Fruit fly (Drosophila melanogaster) whole organism, embryonic: ENCODE results near the gene Sk2.

Experiments
- Abd-B ChIP-seq: fragments of 200-800 bp; sonication (Bioruptor generic); optimal IDR thresholded peaks from 2 replicates; lab custom pipeline; 2018; ENCODE audit warnings: missing biosample characterization, mild to moderate bottlenecking, missing genetic modification characterization, moderate library complexity
- Adf1 ChIP-seq: fragments of 200-800 bp; sonication (Bioruptor generic); IDR thresholded peaks from 2 replicates; pipeline ENCODE4 v1.3.6; 2022; ENCODE audit warnings: missing biosample characterization, missing genetic modification characterization
- CG10366 ChIP-seq: fragments of 200-800 bp; sonication (Bioruptor generic); IDR thresholded peaks from 2 replicates; pipeline ENCODE4 v1.3.6; 2022; ENCODE audit warnings: missing biosample characterization, missing genetic modification characterization
- CG10654 ChIP-seq: fragments of 200-800 bp; sonication (Bioruptor generic); optimal IDR thresholded peaks from 2 replicates; lab custom pipeline; 2016; ENCODE audit warnings: missing biosample characterization, missing genetic modification characterization
- CG11696 ChIP-seq: fragments of 200-800 bp; sonication (Bioruptor generic); IDR thresholded peaks from 2 replicates; pipeline ENCODE4 v1.3.6; 2022; ENCODE audit warnings: missing biosample characterization, missing genetic modification characterization
- CG12155 ChIP-seq: fragments of 200-800 bp; sonication (Bioruptor generic); optimal IDR thresholded peaks from 3 replicates; lab custom pipeline; 2016; ENCODE audit warnings: missing biosample characterization, missing genetic modification characterization
- CG16779 ChIP-seq: fragments of 200-800 bp; sonication (Bioruptor generic); IDR thresholded peaks from 2 replicates; pipeline ENCODE4 v1.3.6; 2022; ENCODE audit warnings: missing biosample characterization, missing genetic modification characterization
- CG2129 ChIP-seq: fragments of 200-800 bp; sonication (Bioruptor generic); IDR thresholded peaks from 2 replicates; pipeline ENCODE4 v1.3.6; 2022; ENCODE audit warnings: missing biosample characterization, missing genetic modification characterization; ENCODE audit not compliant: partially characterized antibody
- CG2678 ChIP-seq: fragments of 200-800 bp; sonication (Bioruptor generic); optimal IDR thresholded peaks from 3 replicates; lab custom pipeline; 2019; ENCODE audit warnings: missing biosample characterization, mild to moderate bottlenecking, missing genetic modification characterization, moderate library complexity
- CG2889 ChIP-seq: fragments of 200-800 bp; sonication (Bioruptor generic); IDR thresholded peaks from 3 replicates; pipeline ENCODE4 v1.3.6; 2022; ENCODE audit warnings: missing biosample characterization, missing genetic modification characterization
- CG31388 ChIP-seq: fragments of 200-800 bp; sonication (Bioruptor generic); optimal IDR thresholded peaks from 2 replicates; lab custom pipeline; 2016; ENCODE audit warnings: missing biosample characterization, missing genetic modification characterization
- CG3847 ChIP-seq: fragments of 200-800 bp; sonication (Bioruptor generic); IDR thresholded peaks from 2 replicates; pipeline ENCODE4 v1.3.6; 2022; ENCODE audit warnings: missing biosample characterization, missing genetic modification characterization
- CG7987 ChIP-seq: fragments of 200-800 bp; sonication (Bioruptor generic); optimal IDR thresholded peaks from 2 replicates; lab custom pipeline; 2018; ENCODE audit warnings: missing biosample characterization, mild to moderate bottlenecking, missing genetic modification characterization, moderate library complexity
- CG8290 ChIP-seq, 3 experiments: fragments of 200-800 bp; sonication (Bioruptor generic); optimal IDR thresholded peaks; 2 replicates each; lab custom pipeline; 2016 to 2019; ENCODE audit warnings: missing biosample characterization in 3 of 3, missing genetic modification characterization in 3 of 3, mild to moderate bottlenecking in 2 of 3, moderate library complexity in 1 of 3
- Deaf1 ChIP-seq: fragments of 200-800 bp; optimal IDR thresholded peaks from 3 replicates; lab custom pipeline; 2019; ENCODE audit warnings: missing biosample characterization, mild to moderate bottlenecking, missing genetic modification characterization, moderate library complexity
- Elba2 ChIP-seq: fragments of 200-800 bp; sonication (Bioruptor generic); optimal IDR thresholded peaks from 3 replicates; lab custom pipeline; 2016; ENCODE audit warnings: missing biosample characterization, missing genetic modification characterization
- GATAe ChIP-seq: fragments of 200-800 bp; sonication (Bioruptor generic); conservative IDR thresholded peaks from 2 replicates; pipeline ENCODE4 v1.3.6; 2022; ENCODE audit warnings: missing biosample characterization, missing genetic modification characterization
- HmgD ChIP-seq: fragments of 200-800 bp; sonication (Bioruptor generic); optimal IDR thresholded peaks from 3 replicates; lab custom pipeline; 2016; ENCODE audit warnings: missing biosample characterization, missing genetic modification characterization
- Kr ChIP-seq: fragments of 200-800 bp; sonication (Bioruptor generic); optimal IDR thresholded peaks from 2 replicates; lab custom pipeline; 2017; ENCODE audit warnings: missing biosample characterization, mild to moderate bottlenecking, missing genetic modification characterization
- MESR4 ChIP-seq: fragments of 200-800 bp; sonication (Bioruptor generic); optimal IDR thresholded peaks from 2 replicates; lab custom pipeline; 2018; ENCODE audit warnings: missing biosample characterization, mild to moderate bottlenecking, missing genetic modification characterization, moderate library complexity
- Meics ChIP-seq: fragments of 200-800 bp; sonication (Bioruptor generic); optimal IDR thresholded peaks from 2 replicates; lab custom pipeline; 2017; ENCODE audit warnings: missing biosample characterization, mild to moderate bottlenecking, missing genetic modification characterization
- Mes4 ChIP-seq: fragments of 200-800 bp; sonication (Bioruptor generic); optimal IDR thresholded peaks from 2 replicates; lab custom pipeline; 2016; ENCODE audit warnings: missing biosample characterization, missing genetic modification characterization
- Oli ChIP-seq: fragments of 200-800 bp; sonication (Bioruptor generic); optimal IDR thresholded peaks from 2 replicates; lab custom pipeline; 2018; ENCODE audit warnings: missing biosample characterization, mild to moderate bottlenecking, missing genetic modification characterization, moderate library complexity
- Ravus ChIP-seq: fragments of 200-800 bp; sonication (Bioruptor generic); IDR thresholded peaks from 2 replicates; pipeline ENCODE4 v1.3.6; 2022; ENCODE audit warnings: missing biosample characterization, missing genetic modification characterization
- Taf1 ChIP-seq: fragments of 200-800 bp; sonication (Bioruptor generic); IDR thresholded peaks from 2 replicates; pipeline ENCODE4 v1.3.6; 2022; ENCODE audit warnings: missing biosample characterization, missing genetic modification characterization
- chinmo ChIP-seq: fragments of 200-800 bp; sonication (Bioruptor generic); IDR thresholded peaks from 4 replicates; pipeline ENCODE4 v1.3.6; 2022; ENCODE audit warnings: missing biosample characterization, missing genetic modification characterization; ENCODE audit not compliant: partially characterized antibody
- crc ChIP-seq: fragments of 200-800 bp; sonication (Bioruptor generic); optimal IDR thresholded peaks from 2 replicates; lab custom pipeline; 2016; ENCODE audit warnings: missing biosample characterization, missing genetic modification characterization
- cwo ChIP-seq: fragments of 200-800 bp; sonication (Bioruptor generic); optimal IDR thresholded peaks from 3 replicates; lab custom pipeline; 2017; ENCODE audit warnings: missing biosample characterization, missing genetic modification characterization, mild to moderate bottlenecking, moderate library complexity, missing genetic modification reagents
- dmrt99B ChIP-seq: fragments of 200-800 bp; sonication (Bioruptor generic); optimal IDR thresholded peaks from 2 replicates; lab custom pipeline; 2018; ENCODE audit warnings: missing biosample characterization, mild to moderate bottlenecking, missing genetic modification characterization, moderate library complexity
- exex ChIP-seq: fragments of 200-800 bp; sonication (Bioruptor generic); optimal IDR thresholded peaks from 4 replicates; lab custom pipeline; 2018; ENCODE audit warnings: missing biosample characterization, mild to moderate bottlenecking, missing genetic modification characterization, moderate library complexity
- fd102C ChIP-seq: fragments of 200-800 bp; sonication (Bioruptor generic); optimal IDR thresholded peaks from 2 replicates; lab custom pipeline; 2018; ENCODE audit warnings: missing biosample characterization, mild to moderate bottlenecking, missing genetic modification characterization, moderate library complexity
- fd3F ChIP-seq: fragments of 200-800 bp; sonication (Bioruptor generic); optimal IDR thresholded peaks from 2 replicates; lab custom pipeline; 2018; ENCODE audit warnings: missing biosample characterization, mild to moderate bottlenecking, missing genetic modification characterization, moderate library complexity
- fd64A ChIP-seq: fragments of 200-800 bp; sonication (Bioruptor generic); optimal IDR thresholded peaks from 3 replicates; lab custom pipeline; 2018; ENCODE audit warnings: missing biosample characterization, mild to moderate bottlenecking, missing genetic modification characterization
- grn ChIP-seq: fragments of 200-800 bp; sonication (Bioruptor generic); optimal IDR thresholded peaks from 3 replicates; lab custom pipeline; 2017; ENCODE audit warnings: missing biosample characterization, missing genetic modification characterization
- jing ChIP-seq: fragments of 200-800 bp; sonication (Bioruptor generic); optimal IDR thresholded peaks from 2 replicates; lab custom pipeline; 2018; ENCODE audit warnings: missing biosample characterization, mild to moderate bottlenecking, missing genetic modification characterization
- kni ChIP-seq: fragments of 200-800 bp; sonication (Bioruptor generic); optimal IDR thresholded peaks from 3 replicates; lab custom pipeline; 2017; ENCODE audit warnings: mild to moderate bottlenecking, missing biosample characterization, missing genetic modification reagents, missing genetic modification characterization
- lola ChIP-seq, 3 experiments: fragments of >200 bp in 2 of 3; fragments of 200-800 bp in 1 of 3; sonication (Bioruptor generic) in 1 of 3; optimal IDR thresholded peaks; 2 replicates each; lab custom pipeline; 2017 to 2019; ENCODE audit warnings: missing biosample characterization in 3 of 3, missing genetic modification characterization in 3 of 3, mild to moderate bottlenecking in 1 of 3, moderate library complexity in 1 of 3
- luna ChIP-seq: fragments of 200-800 bp; sonication (Bioruptor generic); optimal IDR thresholded peaks from 2 replicates; lab custom pipeline; 2016; ENCODE audit warnings: missing biosample characterization, missing genetic modification characterization
- nau ChIP-seq: fragments of 200-800 bp; sonication (Bioruptor generic); optimal IDR thresholded peaks from 3 replicates; lab custom pipeline; 2017; ENCODE audit warnings: missing biosample characterization, mild to moderate bottlenecking, missing genetic modification characterization, missing genetic modification reagents
- slou ChIP-seq: fragments of 200-800 bp; sonication (Bioruptor generic); optimal IDR thresholded peaks from 3 replicates; lab custom pipeline; 2016; ENCODE audit warnings: missing biosample characterization, missing genetic modification characterization
- slp2 ChIP-seq: fragments of 200-800 bp; sonication (Bioruptor generic); optimal IDR thresholded peaks from 2 replicates; lab custom pipeline; 2016; ENCODE audit warnings: missing biosample characterization, missing genetic modification characterization
- stwl ChIP-seq: fragments of 200-800 bp; sonication (Bioruptor generic); optimal IDR thresholded peaks from 3 replicates; lab custom pipeline; 2018; ENCODE audit warnings: missing biosample characterization, mild to moderate bottlenecking, missing genetic modification characterization, moderate library complexity
- tin ChIP-seq: fragments of 200-800 bp; sonication (Bioruptor generic); optimal IDR thresholded peaks from 3 replicates; lab custom pipeline; 2016; ENCODE audit warnings: missing biosample characterization, missing genetic modification characterization
- tio ChIP-seq: fragments of 200-800 bp; sonication (Bioruptor generic); optimal IDR thresholded peaks from 2 replicates; lab custom pipeline; 2017; ENCODE audit warnings: missing biosample characterization, missing genetic modification characterization, inconsistent platforms
- tll ChIP-seq, 2 experiments: fragments of 200-800 bp in 1 of 2; fragments of >200 bp in 1 of 2; sonication (Bioruptor generic) in 1 of 2; optimal IDR thresholded peaks; 2 replicates each; lab custom pipeline; 2017 to 2019; ENCODE audit warnings: missing biosample characterization in 2 of 2, missing genetic modification characterization in 2 of 2, mild to moderate bottlenecking in 1 of 2, moderate library complexity in 1 of 2
- trh ChIP-seq: fragments of 200-800 bp; sonication (Bioruptor generic); optimal IDR thresholded peaks from 2 replicates; lab custom pipeline; 2016; ENCODE audit warnings: missing biosample characterization, missing genetic modification characterization
- tup ChIP-seq: fragments of 200-800 bp; sonication (Bioruptor generic); optimal IDR thresholded peaks from 2 replicates; lab custom pipeline; 2016; ENCODE audit warnings: missing biosample characterization, mild to moderate bottlenecking, missing genetic modification characterization, moderate library complexity
- wdn ChIP-seq: fragments of 200-800 bp; sonication (Bioruptor generic); IDR thresholded peaks from 2 replicates; pipeline ENCODE4 v1.3.6; 2022; ENCODE audit warnings: missing biosample characterization, missing genetic modification characterization

Gene Sk2

DNA sequence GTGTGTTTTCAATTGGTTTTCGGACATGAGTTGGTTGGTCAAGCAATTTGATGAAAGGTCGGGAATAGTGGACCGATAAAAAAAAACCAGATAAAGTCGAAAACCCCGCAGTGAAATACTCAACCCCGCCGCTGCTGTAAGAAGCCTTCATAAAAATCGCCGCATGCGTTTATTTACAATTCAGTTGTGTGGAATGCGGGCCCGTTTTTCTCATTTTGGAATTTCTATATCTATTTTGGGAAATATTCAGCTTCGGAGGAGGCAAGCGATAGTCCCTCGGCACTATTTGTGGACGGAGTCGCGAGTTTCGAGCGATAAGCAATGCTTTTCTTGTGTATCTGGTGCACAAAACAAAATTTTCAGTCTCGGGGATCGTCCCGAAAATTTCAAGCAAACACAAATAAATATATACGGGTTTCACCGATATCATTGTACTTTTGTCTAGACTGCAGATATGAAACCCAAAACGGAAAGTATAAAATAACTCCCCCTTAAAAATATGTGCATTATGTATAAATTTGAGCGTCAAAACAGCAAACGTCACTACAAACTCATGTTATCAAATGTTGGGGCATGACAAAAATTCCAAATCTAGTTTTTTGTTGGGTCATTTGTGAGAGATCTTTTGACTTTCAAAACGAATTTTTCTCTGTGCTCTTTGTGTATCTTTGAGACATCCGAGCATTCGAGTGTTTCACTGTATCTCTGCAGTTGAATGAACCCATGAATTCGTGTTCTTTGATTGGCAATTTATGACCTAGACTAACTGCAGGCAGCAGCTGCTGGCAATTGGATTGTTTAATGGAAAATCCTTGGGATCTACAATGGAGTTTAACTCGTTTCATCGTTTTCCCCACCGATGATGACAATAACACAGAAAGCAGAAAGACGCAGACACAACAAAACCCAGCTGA lies 12.3 kb downstream of the Sk2 start (continued):
- TF ChIP-seq CG10654 (GFP tag; lab: Kevin White, UChicago) (no peak), Elba2 (GFP tag; lab: Kevin White, UChicago) (no peak), tll (GFP tag; optimal IDR thresholded peaks at IDR 0.05; lab: Kevin White, UChicago) (no peak), tin (GFP tag; lab: Kevin White, UChicago) (no peak), Abd-B (GFP tag; lab: Kevin White, UChicago) (no peak), Adf1 (GFP tag; lab: Robert Waterston, UW) (no peak), Oli (tag; lab: Kevin White, UChicago) (peak; percentile 43), Deaf1 (tag; lab: Kevin White, UChicago) (peak; percentile 39), GATAe (GFP tag; lab: Robert Waterston, UW) (no peak), CG2129 (GFP tag; lab: Robert Waterston, UW) (no peak), trh (GFP tag; lab: Kevin White, UChicago) (no peak), CG11696 (GFP tag; lab: Robert Waterston, UW) (no peak), luna (GFP tag; lab: Kevin White, UChicago) (no peak), CG3847 (no peak), MESR4 (no peak), tio (no peak), CG10366 (GFP tag; lab: Robert Waterston, UW) (no peak), CG31388 (no peak), CG2678 (tag; lab: Kevin White, UChicago) (peak; percentile 54), CG16779 (no peak), jing (GFP tag; lab: Kevin White, UChicago) (no peak), HmgD (GFP tag; lab: Kevin White, UChicago) (no peak), CG12155 (GFP tag; lab: Kevin White, UChicago) (no peak), chinmo (no peak; the same call in 3 of the 4 replicates), cwo (GFP tag; lab: Kevin White, UChicago) (no peak), crc (GFP tag; lab: Kevin White, UChicago) (no peak), stwl (tag; lab: Kevin White, UChicago) (no peak), grn (GFP tag; lab: Kevin White, UChicago) (no peak), Ravus (no peak), CG8290 (GFP tag; optimal IDR thresholded peaks at IDR 0.05; lab: Kevin White, UChicago) (no peak), CG8290 (tag; optimal IDR thresholded peaks at IDR 0.05; lab: Kevin White, UChicago) (no peak), CG2889 (GFP tag; lab: Robert Waterston, UW) (no peak), nau (GFP tag; lab: Kevin White, UChicago) (no peak), Meics (GFP tag; lab: Kevin White, UChicago) (no peak), fd64A (no peak), slou (no peak), exex (peak; percentile 21), wdn (no peak), slp2 (GFP tag; lab: Kevin White, UChicago) (peak; percentile 9), CG7987 (GFP tag; lab: Kevin White, UChicago) (no peak), dmrt99B (tag; lab: Kevin White, UChicago) (peak; percentile 50), lola (GFP tag; optimal IDR thresholded peaks at IDR 0.05; lab: Kevin White, UChicago) (peak in 1 of 3 experiments; percentile 58), fd102C (GFP tag; lab: Kevin White, UChicago) (no peak), Mes4 (GFP tag; lab: Kevin White, UChicago) (no peak), Taf1 (GFP tag; lab: Robert Waterston, UW) (no peak), kni (GFP tag; lab: Kevin White, UChicago) (peak; percentile 27), Kr (GFP tag; lab: Kevin White, UChicago) (no peak), fd3F (GFP tag; lab: Kevin White, UChicago) (no peak), tup (GFP tag; lab: Kevin White, UChicago) (no peak)
